Worm (Caenorhabditis elegans): ENCODE data around the gene C48D1.5.

- TF ChIP-seq nhr-11 (tag; optimal IDR thresholded peaks at IDR 0.05) (no peak), unc-3 (GFP tag; conservative IDR thresholded peaks at IDR 0.05) (no peak), unc-3 (tag; optimal IDR thresholded peaks at IDR 0.05) (no peak), T23F11.4 (GFP tag; optimal IDR thresholded peaks at IDR 0.05) (no peak), tbx-2 (tag; optimal IDR thresholded peaks at IDR 0.05) (no peak), hlh-30 (tag; optimal IDR thresholded peaks at IDR 0.05; ENCODE audit: insufficient read depth) (no peak), zip-5 (tag; optimal IDR thresholded peaks at IDR 0.05) (no peak), K02D7.2 (tag; optimal IDR thresholded peaks at IDR 0.05) (no peak), ceh-31 (tag; optimal IDR thresholded peaks at IDR 0.05) (no peak), pha-4 (tag; optimal IDR thresholded peaks at IDR 0.05) (no peak), pat-9 (tag; optimal IDR thresholded peaks at IDR 0.05) (no peak), eyg-1 (tag; optimal IDR thresholded peaks at IDR 0.05) (no peak), hlh-13 (GFP tag; optimal IDR thresholded peaks at IDR 0.05) (no peak), nfya-1 (tag; optimal IDR thresholded peaks at IDR 0.05) (no peak)
Observed at ce11 chrIV:13188959-13189358, 32.8 kb upstream of the C48D1.5 start, which contains the start of gene F58D2.4.
